Worm (Caenorhabditis elegans) whole organism, young adult: ENCODE measurements around the gene srab-21.
A peak's percentile ranks its signal among the peaks of the same experiment; 100 is the strongest.

ENCODE experiments used
- D2030.7 ChIP-seq: fragments of 200-800 bp; sonication (Bioruptor generic); IDR thresholded peaks from 2 replicates; pipeline ENCODE4 v1.3.6; 2022; ENCODE audit warnings: missing genetic modification reagents, missing genetic modification characterization, missing compliant biosample characterization
- F22D6.2 ChIP-seq: sonication (generic microtip); optimal IDR thresholded peaks from 2 replicates; lab custom pipeline; 2016; ENCODE audit warnings: mild to moderate bottlenecking, missing genetic modification characterization, missing compliant biosample characterization
- F57C9.4 ChIP-seq: sonication (generic microtip); optimal IDR thresholded peaks from 2 replicates; lab custom pipeline; 2017; ENCODE audit warnings: mild to moderate bottlenecking, missing genetic modification characterization, missing compliant biosample characterization
- T26A5.8 ChIP-seq: sonication (generic microtip); optimal IDR thresholded peaks from 2 replicates; lab custom pipeline; 2016; ENCODE audit warnings: missing genetic modification characterization, missing compliant biosample characterization
- Y53F4B.3 ChIP-seq: fragments of 200-800 bp; sonication (Bioruptor generic); IDR thresholded peaks from 2 replicates; pipeline ENCODE4 v1.3.6; 2022; ENCODE audit warnings: missing genetic modification reagents, missing genetic modification characterization, missing compliant biosample characterization
- Y79H2A.3 ChIP-seq: fragments of 200-800 bp; sonication (Bioruptor generic); conservative IDR thresholded peaks from 2 replicates; pipeline ENCODE4 v1.3.6; 2022; ENCODE audit warnings: missing genetic modification reagents, missing genetic modification characterization, missing compliant biosample characterization
- Y95B8A.8 ChIP-seq: fragments of 200-800 bp; sonication (Bioruptor generic); IDR thresholded peaks from 2 replicates; pipeline ENCODE4 v1.3.6; 2022; ENCODE audit warnings: missing genetic modification reagents, missing genetic modification characterization, missing compliant biosample characterization
- akir-1 ChIP-seq: fragments of 200-800 bp; sonication (Bioruptor generic); optimal IDR thresholded peaks from 2 replicates; lab custom pipeline; 2018; ENCODE audit warnings: mild to moderate bottlenecking, missing genetic modification characterization, moderate library complexity, missing compliant biosample characterization
- athp-1 ChIP-seq: sonication (generic microtip); optimal IDR thresholded peaks from 2 replicates; lab custom pipeline; 2017; ENCODE audit warnings: mild to moderate bottlenecking, missing genetic modification characterization, missing compliant biosample characterization
- attf-6 ChIP-seq: fragments of 200-800 bp; sonication (Bioruptor generic); IDR thresholded peaks from 2 replicates; pipeline ENCODE4 v1.3.6; 2022; ENCODE audit warnings: missing genetic modification reagents, missing genetic modification characterization, missing compliant biosample characterization
- ccch-3 ChIP-seq: fragments of 200-800 bp; sonication (Bioruptor generic); optimal IDR thresholded peaks from 2 replicates; lab custom pipeline; 2018; ENCODE audit warnings: mild to moderate bottlenecking, missing genetic modification characterization, missing compliant biosample characterization
- cebp-1 ChIP-seq, 2 experiments: fragments of 200-800 bp in 1 of 2; sonication (Bioruptor generic) in 1 of 2; sonication (generic microtip) in 1 of 2; IDR thresholded peaks in 1 of 2; optimal IDR thresholded peaks in 1 of 2; 2 replicates each; pipeline versions ENCODE4 v1.3.6 to Lab custom; 2017 to 2022; ENCODE audit warnings: missing compliant biosample characterization in 2 of 2, missing genetic modification characterization in 2 of 2, mild to moderate bottlenecking in 1 of 2, missing genetic modification reagents in 1 of 2, moderate library complexity in 1 of 2
- cebp-2 ChIP-seq: fragments of 200-800 bp; sonication (Bioruptor generic); IDR thresholded peaks from 2 replicates; pipeline ENCODE4 v1.3.6; 2022; ENCODE audit warnings: missing genetic modification characterization, missing compliant biosample characterization
- chd-7 ChIP-seq: sonication (generic microtip); optimal IDR thresholded peaks from 2 replicates; lab custom pipeline; 2016; ENCODE audit warnings: mild to moderate bottlenecking, missing genetic modification characterization, moderate library complexity, missing compliant biosample characterization
- die-1 ChIP-seq: sonication (generic microtip); optimal IDR thresholded peaks from 2 replicates; lab custom pipeline; 2016; ENCODE audit warnings: missing genotype, mild to moderate bottlenecking, missing genetic modification characterization, missing compliant biosample characterization
- dox-1 ChIP-seq: fragments of 200-800 bp; sonication (Bioruptor generic); IDR thresholded peaks from 2 replicates; pipeline ENCODE4 v1.3.6; 2022; ENCODE audit warnings: missing genetic modification reagents, missing genetic modification characterization, missing compliant biosample characterization
- egl-18 ChIP-seq: fragments of 200-800 bp; sonication (Bioruptor generic); IDR thresholded peaks from 2 replicates; pipeline ENCODE4 v1.3.6; 2022; ENCODE audit warnings: missing genetic modification reagents, missing genetic modification characterization, missing compliant biosample characterization
- ets-4 ChIP-seq: fragments of 200-800 bp; sonication (Bioruptor generic); optimal IDR thresholded peaks from 2 replicates; lab custom pipeline; 2018; ENCODE audit warnings: mild to moderate bottlenecking, missing genetic modification characterization, missing compliant biosample characterization
- lin-26 ChIP-seq: fragments of 200-800 bp; sonication (Bioruptor generic); IDR thresholded peaks from 2 replicates; pipeline ENCODE4 v1.3.6; 2022; ENCODE audit warnings: missing genetic modification reagents, missing genetic modification characterization, missing compliant biosample characterization
- lsy-27 ChIP-seq: sonication (generic microtip); optimal IDR thresholded peaks from 2 replicates; lab custom pipeline; 2017; ENCODE audit warnings: missing genetic modification characterization, mild to moderate bottlenecking, missing compliant biosample characterization, antibody characterized with exemption, missing genotype, borderline replicate concordance; ENCODE audit not compliant: insufficient read depth
- madf-3 ChIP-seq: fragments of 200-800 bp; sonication (Bioruptor generic); IDR thresholded peaks from 2 replicates; pipeline ENCODE4 v1.3.6; 2022; ENCODE audit warnings: missing genetic modification reagents, missing genetic modification characterization, missing compliant biosample characterization
- madf-8 ChIP-seq: fragments of 200-800 bp; sonication (Bioruptor generic); conservative IDR thresholded peaks from 2 replicates; pipeline ENCODE4 v1.3.6; 2022; ENCODE audit warnings: missing genetic modification reagents, missing genetic modification characterization, missing compliant biosample characterization
- nhr-27 ChIP-seq: fragments of 200-800 bp; sonication (Bioruptor generic); optimal IDR thresholded peaks from 2 replicates; lab custom pipeline; 2018; ENCODE audit warnings: mild to moderate bottlenecking, missing genetic modification characterization, moderate library complexity, missing compliant biosample characterization
- nhr-80 ChIP-seq: sonication (generic microtip); optimal IDR thresholded peaks from 2 replicates; lab custom pipeline; 2016; ENCODE audit warnings: missing genetic modification characterization, missing compliant biosample characterization
- pbrm-1 ChIP-seq: fragments of 200-800 bp; sonication (Bioruptor generic); IDR thresholded peaks from 2 replicates; pipeline ENCODE4 v1.3.6; 2022; ENCODE audit warnings: missing genetic modification reagents, missing genetic modification characterization, missing compliant biosample characterization
- rcor-1 ChIP-seq: fragments of 200-800 bp; sonication (Bioruptor generic); IDR thresholded peaks from 2 replicates; pipeline ENCODE4 v1.3.6; 2022; ENCODE audit warnings: missing genetic modification reagents, missing genetic modification characterization, missing compliant biosample characterization
- repo-1 ChIP-seq: sonication (generic microtip); optimal IDR thresholded peaks from 2 replicates; lab custom pipeline; 2017; ENCODE audit warnings: mild to moderate bottlenecking, missing genetic modification characterization, missing compliant biosample characterization
- rpc-1 ChIP-seq, 2 experiments: fragments of 150-350 bp in 1 of 2; sonication (generic microtip) in 1 of 2; optimal IDR thresholded peaks; 2 replicates each; lab custom pipeline; 2014 to 2018; ENCODE audit warnings: missing biosample characterization in 1 of 2, missing genetic modification characterization in 1 of 2, missing genetic modification reagents in 1 of 2, missing genotype in 1 of 2
- snpc-1.1 ChIP-seq: sonication (generic microtip); optimal IDR thresholded peaks from 2 replicates; lab custom pipeline; 2017; ENCODE audit warnings: missing genetic modification characterization, mild to moderate bottlenecking, missing compliant biosample characterization, antibody characterized with exemption, moderate library complexity, missing genotype, missing genetic modification reagents; ENCODE audit not compliant: insufficient read depth
- sptf-2 ChIP-seq: fragments of 200-800 bp; sonication (Bioruptor generic); optimal IDR thresholded peaks from 2 replicates; lab custom pipeline; 2018; ENCODE audit warnings: mild to moderate bottlenecking, missing genetic modification characterization, missing compliant biosample characterization
- xnd-1 ChIP-seq: sonication (generic microtip); optimal IDR thresholded peaks from 2 replicates; lab custom pipeline; 2016; ENCODE audit warnings: missing genotype, missing genetic modification reagents, missing genetic modification characterization, missing compliant biosample characterization
- zfh-2 ChIP-seq: fragments of 200-800 bp; sonication (Bioruptor generic); conservative IDR thresholded peaks from 2 replicates; pipeline ENCODE4 v1.3.6; 2022; ENCODE audit warnings: missing genetic modification reagents, missing genetic modification characterization, missing compliant biosample characterization
- ztf-26 ChIP-seq: sonication (generic microtip); optimal IDR thresholded peaks from 2 replicates; lab custom pipeline; 2017; ENCODE audit warnings: missing genetic modification characterization, missing compliant biosample characterization
- ztf-28 ChIP-seq: fragments of 200-800 bp; sonication (Bioruptor generic); IDR thresholded peaks from 2 replicates; pipeline ENCODE4 v1.3.6; 2022; ENCODE audit warnings: missing genetic modification reagents, missing genetic modification characterization, missing compliant biosample characterization
- ztf-6 ChIP-seq: fragments of 200-800 bp; sonication (Bioruptor generic); IDR thresholded peaks from 2 replicates; pipeline ENCODE4 v1.3.6; 2022; ENCODE audit warnings: missing genetic modification reagents, missing genetic modification characterization, missing compliant biosample characterization

Gene srab-21

DNA sequence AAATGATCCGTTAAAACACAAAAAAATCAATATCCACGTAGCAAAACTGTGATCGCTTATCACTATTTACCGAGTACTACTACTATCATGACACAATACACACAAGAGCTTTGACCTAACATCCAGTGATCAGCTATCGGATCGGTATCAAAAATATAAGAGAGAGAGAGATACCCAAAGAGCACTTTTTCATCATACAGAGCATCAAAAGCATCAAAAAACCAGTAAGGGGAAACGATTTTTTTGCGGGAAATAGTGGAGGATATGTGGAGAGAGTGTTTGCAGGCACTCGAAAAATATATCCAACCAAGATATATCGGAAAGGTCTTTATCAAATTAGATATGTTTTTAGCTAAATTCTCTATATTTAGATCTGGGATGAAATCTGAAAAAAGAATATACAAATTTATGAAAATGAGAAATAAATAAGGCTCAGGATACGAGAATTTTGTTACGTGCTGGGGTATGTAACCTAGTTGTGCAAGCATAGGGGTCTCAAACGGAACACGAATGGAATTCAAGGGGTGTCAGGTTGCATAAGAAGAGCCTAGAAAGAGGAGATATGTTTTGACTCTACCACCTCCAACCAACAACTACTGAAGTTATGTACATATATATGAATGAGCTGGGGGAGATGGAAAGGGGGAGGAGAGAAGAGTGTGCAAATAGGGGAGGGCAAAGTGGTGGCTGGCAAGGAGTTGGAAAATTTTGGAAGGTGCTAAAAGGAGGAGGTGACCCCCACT, 21.0 kb upstream of the srab-21 start:
- TF ChIP-seq snpc-1.1 (tag; lab: Kevin White, UChicago) = no peak
- no peak for TF ChIP-seq ztf-26
- no peak for TF ChIP-seq egl-18 (GFP tag; lab: Robert Waterston, UW)
- TF ChIP-seq lin-26 (GFP tag; lab: Robert Waterston, UW) = 0 out of 2 replicates have a peak, but pooled peaks have one; percentile 45

ce11 chrV:3444777-3445089, 20.5 kb upstream of the srab-21 start, which contains the start of gene cfz-2:
Gene cfz-2, minus strand, starts transcription at chrV:3444877.
- TF ChIP-seq repo-1 (tag; lab: Kevin White, UChicago) (no peak), akir-1 (GFP tag; lab: Kevin White, UChicago) (no peak), die-1 (tag; lab: Kevin White, UChicago) (no peak), attf-6 (GFP tag; lab: Robert Waterston, UW) (no peak), rcor-1 (GFP tag; lab: Robert Waterston, UW) (no peak)

- TF ChIP-seq die-1 (tag; lab: Kevin White, UChicago) (no peak), athp-1 (tag; lab: Kevin White, UChicago) (no peak), dox-1 (GFP tag; lab: Robert Waterston, UW) (no peak), ztf-6 (GFP tag; lab: Robert Waterston, UW) (no peak), T26A5.8 (tag; lab: Kevin White, UChicago) (no peak), sptf-2 (GFP tag; lab: Kevin White, UChicago) (no peak), nhr-80 (tag; lab: Kevin White, UChicago) (no peak), Y53F4B.3 (no peak), ets-4 (GFP tag; lab: Kevin White, UChicago) (no peak), F57C9.4 (tag; lab: Kevin White, UChicago) (no peak)
Observed at ce11 chrV:3442609-3443008, 18.4 kb upstream of the srab-21 start.

- no peak for TF ChIP-seq F22D6.2
- TF ChIP-seq madf-3 (GFP tag; lab: Robert Waterston, UW) = 0 out of 2 replicates have a peak, but pooled peaks have one; percentile 51
Observed at ce11 chrV:3431535-3431990, 7.3 kb upstream of the srab-21 start, which contains the start of the genes T20D4.19 and srj-9. Gene T20D4.19, minus strand, starts transcription at chrV:3431635. Gene srj-9, plus strand, starts transcription at chrV:3431940.

- no peak for TF ChIP-seq nhr-27
- TF ChIP-seq ztf-28 (GFP tag; lab: Robert Waterston, UW) = no peak
- no peak for TF ChIP-seq rpc-1 (optimal IDR thresholded peaks at IDR 0.05; lab: Kevin White, UChicago)
- TF ChIP-seq rpc-1 (tag; optimal IDR thresholded peaks at IDR 0.05; lab: Kevin White, UChicago) = no peak
- no peak for TF ChIP-seq Y95B8A.8 (GFP tag; lab: Robert Waterston, UW)
- TF ChIP-seq cebp-2 (GFP tag; lab: Robert Waterston, UW) = no peak
- TF ChIP-seq cebp-1 (GFP tag; IDR thresholded peaks at IDR 0.05; lab: Robert Waterston, UW) = no peak
- no peak for TF ChIP-seq cebp-1 (tag; optimal IDR thresholded peaks at IDR 0.05; lab: Kevin White, UChicago)
Observed at ce11 chrV:3428697-3429096, 4.5 kb upstream of the srab-21 start, which contains the start of gene srab-20. Gene srab-20, plus strand, starts transcription at chrV:3428997.

DNA sequence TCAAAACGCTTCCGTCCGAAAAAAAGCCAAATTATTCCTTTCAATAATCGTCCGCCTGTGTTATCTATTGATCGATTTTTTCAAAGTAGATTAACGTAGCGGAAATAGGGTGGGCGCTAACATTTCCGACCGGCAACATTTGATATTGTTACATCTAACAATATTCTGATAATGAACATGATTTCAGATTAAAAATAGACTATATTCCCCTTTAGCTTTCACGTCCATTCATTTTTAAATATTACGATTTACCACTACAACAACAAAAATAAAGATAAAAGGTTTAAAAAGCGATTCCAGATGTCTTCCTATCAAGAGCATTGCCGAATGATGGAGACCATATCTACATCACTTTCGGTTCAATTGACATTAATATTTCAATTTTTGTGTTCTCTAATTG, 1.8 kb upstream of the srab-21 start, which contains the start of gene srab-22:
Gene srab-22, plus strand, starts transcription at position 301 of the 400 bp plus-strand sequence.
- TF ChIP-seq ztf-28 (GFP tag; lab: Robert Waterston, UW) = no peak
- TF ChIP-seq xnd-1 (tag; lab: Kevin White, UChicago) = no peak
- TF ChIP-seq T26A5.8 (tag; lab: Kevin White, UChicago) = no peak
- no peak for TF ChIP-seq madf-8 (GFP tag; lab: Robert Waterston, UW)
- TF ChIP-seq pbrm-1 = no peak
- TF ChIP-seq lsy-27 (tag; lab: Kevin White, UChicago) = no peak
- TF ChIP-seq ccch-3 (GFP tag; lab: Kevin White, UChicago) = no peak
- TF ChIP-seq chd-7 (tag; lab: Kevin White, UChicago) = no peak
- TF ChIP-seq Y53F4B.3 = no peak
- no peak for TF ChIP-seq zfh-2 (GFP tag; lab: Robert Waterston, UW)
- no peak for TF ChIP-seq D2030.7 (GFP tag; lab: Robert Waterston, UW)
- TF ChIP-seq Y79H2A.3 (GFP tag; lab: Robert Waterston, UW) = no peak
- TF ChIP-seq, all 124 proteins: peak for 0
